Worm (Caenorhabditis elegans) whole organism, midembryonic: Measurements from ENCODE around the gene K08D8.7.

Experiments
- T22C8.4 ChIP-seq: fragments of 200-800 bp; sonication (Bioruptor generic); IDR thresholded peaks from 2 replicates; pipeline ENCODE4 v1.3.6; 2022; ENCODE audit warnings: missing genetic modification characterization, missing compliant biosample characterization
- cog-1 ChIP-seq: sonication (generic microtip); optimal IDR thresholded peaks from 2 replicates; lab custom pipeline; 2016; ENCODE audit warnings: missing genetic modification characterization, missing compliant biosample characterization
- flt-1 ChIP-seq: fragments of 200-800 bp; sonication (Bioruptor generic); IDR thresholded peaks from 2 replicates; pipeline ENCODE4 v1.3.6; 2022; ENCODE audit warnings: missing genetic modification characterization, missing compliant biosample characterization
- klf-2 ChIP-seq: fragments of 200-800 bp; sonication (Bioruptor generic); conservative IDR thresholded peaks from 2 replicates; pipeline ENCODE4 v1.3.6; 2022; ENCODE audit warnings: missing genetic modification reagents, missing genetic modification characterization, missing compliant biosample characterization
- med-1 ChIP-seq: sonication (generic microtip); optimal IDR thresholded peaks from 2 replicates; lab custom pipeline; 2017; ENCODE audit warnings: missing genetic modification characterization, mild to moderate bottlenecking, missing compliant biosample characterization, antibody characterized with exemption, missing genetic modification reagents; ENCODE audit not compliant: insufficient read depth
- ref-1 ChIP-seq: fragments of 200-800 bp; sonication (Bioruptor generic); conservative IDR thresholded peaks from 2 replicates; pipeline ENCODE4 v1.3.6; 2022; ENCODE audit warnings: missing genetic modification reagents, missing genetic modification characterization, missing compliant biosample characterization
- tab-1 ChIP-seq: fragments of 200-800 bp; sonication (Bioruptor generic); IDR thresholded peaks from 2 replicates; pipeline ENCODE4 v1.3.6; 2022; ENCODE audit warnings: missing genetic modification characterization, missing compliant biosample characterization
- ztf-23 ChIP-seq: fragments of 200-800 bp; sonication (Bioruptor generic); IDR thresholded peaks from 2 replicates; pipeline ENCODE4 v1.3.6; 2022; ENCODE audit warnings: missing genetic modification reagents, missing genetic modification characterization, missing compliant biosample characterization
- ztf-29 ChIP-seq: fragments of 200-800 bp; sonication (Bioruptor generic); IDR thresholded peaks from 2 replicates; pipeline ENCODE4 v1.3.6; 2022; ENCODE audit warnings: missing genetic modification reagents, missing genetic modification characterization, missing compliant biosample characterization

Gene K08D8.7

ce11 chrIV:12892194-12892593 is 4.4 kb upstream of the K08D8.7 start, which contains the start of gene K08D8.1:
K08D8.1 (plus strand) TSS chrIV:12892494.
- TF ChIP-seq klf-2 (GFP tag; lab: Robert Waterston, UW) = no peak
- TF ChIP-seq T22C8.4 (GFP tag; lab: Robert Waterston, UW) = no peak
- no peak for TF ChIP-seq flt-1 (GFP tag; lab: Robert Waterston, UW)
- TF ChIP-seq ztf-29 (GFP tag; lab: Robert Waterston, UW) = no peak
- no peak for TF ChIP-seq med-1 (GFP tag; lab: Kevin White, UChicago)
- TF ChIP-seq cog-1 = no peak
- no peak for TF ChIP-seq ref-1

- no peak for TF ChIP-seq flt-1 (GFP tag; lab: Robert Waterston, UW)
- no peak for TF ChIP-seq ztf-29 (GFP tag; lab: Robert Waterston, UW)
- no peak for TF ChIP-seq T22C8.4 (GFP tag; lab: Robert Waterston, UW)
- no peak for TF ChIP-seq ztf-23 (GFP tag; lab: Robert Waterston, UW)
- TF ChIP-seq ref-1 = no peak
- TF ChIP-seq cog-1 = no peak
- no peak for TF ChIP-seq klf-2 (GFP tag; lab: Robert Waterston, UW)
- TF ChIP-seq med-1 (GFP tag; lab: Kevin White, UChicago) = no peak
- TF ChIP-seq tab-1 (GFP tag; lab: Robert Waterston, UW) = no peak
Measured at ce11 chrIV:12893166-12893565, 3.5 kb upstream of the K08D8.7 start, which contains the start of gene K08D8.12. K08D8.12 (plus strand) TSS chrIV:12893466.

- TF ChIP-seq ref-1 = no peak
- TF ChIP-seq ztf-23 (GFP tag; lab: Robert Waterston, UW) = no peak
- TF ChIP-seq tab-1 (GFP tag; lab: Robert Waterston, UW) = no peak
- TF ChIP-seq med-1 (GFP tag; lab: Kevin White, UChicago) = no peak
- TF ChIP-seq flt-1 (GFP tag; lab: Robert Waterston, UW) = no peak
- no peak for TF ChIP-seq klf-2 (GFP tag; lab: Robert Waterston, UW)
- no peak for TF ChIP-seq cog-1
- no peak for TF ChIP-seq ztf-29 (GFP tag; lab: Robert Waterston, UW)
- TF ChIP-seq T22C8.4 (GFP tag; lab: Robert Waterston, UW) = no peak
Measured at ce11 chrIV:12894996-12895395, 1.6 kb upstream of the K08D8.7 start, which contains the start of gene K08D8.11. K08D8.11 (plus strand) TSS chrIV:12895296.

- TF ChIP-seq ref-1 = no peak
- TF ChIP-seq ztf-23 (GFP tag; lab: Robert Waterston, UW) = no peak
- TF ChIP-seq klf-2 (GFP tag; lab: Robert Waterston, UW) = no peak
- TF ChIP-seq med-1 (GFP tag; lab: Kevin White, UChicago) = no peak
- TF ChIP-seq cog-1 = no peak
- no peak for TF ChIP-seq flt-1 (GFP tag; lab: Robert Waterston, UW)
- no peak for TF ChIP-seq tab-1 (GFP tag; lab: Robert Waterston, UW)
- no peak for TF ChIP-seq T22C8.4 (GFP tag; lab: Robert Waterston, UW)
- no peak for TF ChIP-seq ztf-29 (GFP tag; lab: Robert Waterston, UW)
Measured at ce11 chrIV:12897146-12897545, 514 bp downstream of the K08D8.7 start.

ce11 chrIV:12898823-12899222 is 2.2 kb downstream of the K08D8.7 start:
- no peak for TF ChIP-seq ref-1
- no peak for TF ChIP-seq cog-1
- TF ChIP-seq T22C8.4 (GFP tag; lab: Robert Waterston, UW) = no peak
- no peak for TF ChIP-seq ztf-23 (GFP tag; lab: Robert Waterston, UW)
- no peak for TF ChIP-seq flt-1 (GFP tag; lab: Robert Waterston, UW)
- no peak for TF ChIP-seq ztf-29 (GFP tag; lab: Robert Waterston, UW)
- TF ChIP-seq tab-1 (GFP tag; lab: Robert Waterston, UW) = no peak
- TF ChIP-seq med-1 (GFP tag; lab: Kevin White, UChicago) = no peak
- TF ChIP-seq klf-2 (GFP tag; lab: Robert Waterston, UW) = no peak

ce11 chrIV:12899392-12899791 is 2.8 kb downstream of the K08D8.7 start, which contains the start of gene K08D8.9:
K08D8.9 (plus strand) TSS chrIV:12899692.
- TF ChIP-seq med-1 (GFP tag; lab: Kevin White, UChicago) = no peak
- TF ChIP-seq ztf-29 (GFP tag; lab: Robert Waterston, UW) = no peak
- TF ChIP-seq T22C8.4 (GFP tag; lab: Robert Waterston, UW) = no peak
- no peak for TF ChIP-seq ref-1
- no peak for TF ChIP-seq ztf-23 (GFP tag; lab: Robert Waterston, UW)
- TF ChIP-seq cog-1 = no peak
- no peak for TF ChIP-seq flt-1 (GFP tag; lab: Robert Waterston, UW)
- no peak for TF ChIP-seq tab-1 (GFP tag; lab: Robert Waterston, UW)
- no peak for TF ChIP-seq klf-2 (GFP tag; lab: Robert Waterston, UW)

- TF ChIP-seq T22C8.4 (GFP tag; lab: Robert Waterston, UW) (no peak), tab-1 (GFP tag; lab: Robert Waterston, UW) (no peak), klf-2 (GFP tag; lab: Robert Waterston, UW) (no peak)
Measured at ce11 chrIV:12900267-12900666, 3.6 kb downstream of the K08D8.7 start, which contains the start of gene K08D8.10. K08D8.10 (plus strand) TSS chrIV:12900567.

ce11 chrIV:12901602-12902001 is 5.0 kb downstream of the K08D8.7 start:
- TF ChIP-seq tab-1 (GFP tag; lab: Robert Waterston, UW) = no peak
- TF ChIP-seq klf-2 (GFP tag; lab: Robert Waterston, UW) = no peak
- no peak for TF ChIP-seq T22C8.4 (GFP tag; lab: Robert Waterston, UW)
- TF ChIP-seq ref-1 = no peak

ce11 chrIV:12902430-12903110 is 5.9 kb downstream of the K08D8.7 start, which contains the start of gene K08D8.2:
K08D8.2 (plus strand) TSS chrIV:12903060.
- TF ChIP-seq ztf-29 (GFP tag; lab: Robert Waterston, UW) = no peak
- no peak for TF ChIP-seq T22C8.4 (GFP tag; lab: Robert Waterston, UW)
- TF ChIP-seq ref-1 = no peak
- no peak for TF ChIP-seq klf-2 (GFP tag; lab: Robert Waterston, UW)
